Worm (Caenorhabditis elegans): Measurements from ENCODE around the gene R10F2.4.
"Not testable (repeated sequence)": the region's sequence is repeated elsewhere in the genome, so short reads cannot be mapped to it uniquely, and the experiment has no call there.

The R10F2.4 gene

ce11 chrIII:2901117-2901516 is 21.8 kb downstream of the R10F2.4 start, which contains the start of gene idpa-1:
Gene idpa-1 (minus strand): TSS chrIII:2901217.
- TF ChIP-seq aptf-3 (GFP tag; IDR thresholded peaks at IDR 0.05) (no peak), Y56A3A.18 (GFP tag; IDR thresholded peaks at IDR 0.05) (no peak), mcd-1 (GFP tag; IDR thresholded peaks at IDR 0.05) (no peak), nhr-90 (tag; optimal IDR thresholded peaks at IDR 0.05) (no peak), Y53F4B.3 (GFP tag; IDR thresholded peaks at IDR 0.05) (no peak), sptf-2 (GFP tag; optimal IDR thresholded peaks at IDR 0.05) (no peak), nfya-2 (GFP tag; IDR thresholded peaks at IDR 0.05) (no peak), xnd-1 (tag; optimal IDR thresholded peaks at IDR 0.05) (no peak), pha-4 (tag; optimal IDR thresholded peaks at IDR 0.05) (no peak)

DNA sequence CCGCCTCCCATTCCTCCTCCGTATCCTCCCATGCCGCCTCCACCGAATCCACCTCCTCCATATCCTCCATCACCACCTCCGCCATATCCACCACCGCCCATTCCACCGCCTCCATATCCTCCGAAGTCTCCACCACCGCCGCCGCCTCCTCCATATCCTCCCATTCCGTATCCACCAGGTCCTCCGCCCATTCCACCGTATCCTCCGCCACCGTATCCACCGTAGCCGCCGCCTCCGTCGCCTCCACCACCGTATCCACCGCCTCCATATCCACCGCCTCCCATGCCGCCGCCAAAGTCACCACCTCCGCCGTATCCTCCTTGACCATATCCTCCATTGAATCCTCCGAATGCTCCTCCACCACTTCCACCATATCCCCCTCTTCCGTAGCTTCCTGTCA is 23.2 kb downstream of the R10F2.4 start:
- TF ChIP-seq somi-1 (GFP tag; optimal IDR thresholded peaks at IDR 0.05) (no peak), zfh-2 (GFP tag; conservative IDR thresholded peaks at IDR 0.05) (peak; percentile 91), nfya-1 (tag; optimal IDR thresholded peaks at IDR 0.05; ENCODE audit: borderline replicate concordance, insufficient read depth) (no peak), dox-1 (GFP tag; IDR thresholded peaks at IDR 0.05) (0 out of 2 replicates have a peak, but pooled peaks have one; percentile 16), F39B2.1 (GFP tag; IDR thresholded peaks at IDR 0.05) (no peak), egrh-3 (GFP tag; IDR thresholded peaks at IDR 0.05) (peak; percentile 89)

DNA sequence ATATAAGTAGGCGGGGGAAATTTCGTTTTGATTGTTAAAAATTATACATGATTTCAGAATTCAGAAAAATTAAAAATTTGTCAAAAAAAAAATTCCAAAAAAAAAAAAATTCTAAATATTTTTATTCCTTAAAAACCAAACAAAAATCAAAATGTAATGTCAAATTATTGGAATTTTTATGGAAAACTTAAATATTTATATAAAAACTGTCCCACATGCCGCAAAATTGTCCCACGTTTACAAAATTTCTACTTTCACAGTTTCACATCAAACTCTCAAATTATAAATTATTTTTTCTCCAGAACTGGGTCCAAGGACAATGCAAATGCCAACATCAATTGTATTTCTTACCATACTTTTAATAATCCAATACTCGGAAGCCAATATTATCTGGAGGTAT is 31.5 kb downstream of the R10F2.4 start, which contains the start of gene F56F11.1:
F56F11.1 (plus strand) TSS at position 301 of the 400 bp plus-strand sequence.
- TF ChIP-seq ceh-100 (GFP tag; IDR thresholded peaks at IDR 0.05), result no peak
- no peak for TF ChIP-seq rcor-1 (GFP tag; IDR thresholded peaks at IDR 0.05)
- TF ChIP-seq snpc-3.4 (tag; optimal IDR thresholded peaks at IDR 0.05), result no peak
- no peak for TF ChIP-seq T07F8.4 (tag; optimal IDR thresholded peaks at IDR 0.05)
- no peak for TF ChIP-seq him-1 (tag; optimal IDR thresholded peaks at IDR 0.05)
- no peak for TF ChIP-seq madf-10 (tag; optimal IDR thresholded peaks at IDR 0.05)
- TF ChIP-seq tbx-9 (tag; optimal IDR thresholded peaks at IDR 0.05; ENCODE audit: borderline replicate concordance), result no peak
- no peak for TF ChIP-seq ccch-3 (GFP tag; optimal IDR thresholded peaks at IDR 0.05)
- no peak for TF ChIP-seq K12H6.12 (tag; optimal IDR thresholded peaks at IDR 0.05)
- no peak for TF ChIP-seq ceh-27 (GFP tag; optimal IDR thresholded peaks at IDR 0.05)
- TF ChIP-seq attf-5 (GFP tag; optimal IDR thresholded peaks at IDR 0.05), result no peak
- no peak for TF ChIP-seq madf-6 (GFP tag; IDR thresholded peaks at IDR 0.05)
- no peak for TF ChIP-seq F57C9.4 (tag; optimal IDR thresholded peaks at IDR 0.05)
- no peak for TF ChIP-seq ZK185.1 (tag; optimal IDR thresholded peaks at IDR 0.05; ENCODE audit: poor library complexity, severe bottlenecking)

- not testable (repeated sequence) for TF ChIP-seq D2030.7 (GFP tag; IDR thresholded peaks at IDR 0.05); lir-1 (GFP tag; conservative IDR thresholded peaks at IDR 0.05); mes-4 (tag; optimal IDR thresholded peaks at IDR 0.05)
Observed at ce11 chrIII:2881989-2882388, 40.9 kb downstream of the R10F2.4 start, which contains the start of gene F56F11.2. Gene F56F11.2 (plus strand): TSS chrIII:2882289.

DNA sequence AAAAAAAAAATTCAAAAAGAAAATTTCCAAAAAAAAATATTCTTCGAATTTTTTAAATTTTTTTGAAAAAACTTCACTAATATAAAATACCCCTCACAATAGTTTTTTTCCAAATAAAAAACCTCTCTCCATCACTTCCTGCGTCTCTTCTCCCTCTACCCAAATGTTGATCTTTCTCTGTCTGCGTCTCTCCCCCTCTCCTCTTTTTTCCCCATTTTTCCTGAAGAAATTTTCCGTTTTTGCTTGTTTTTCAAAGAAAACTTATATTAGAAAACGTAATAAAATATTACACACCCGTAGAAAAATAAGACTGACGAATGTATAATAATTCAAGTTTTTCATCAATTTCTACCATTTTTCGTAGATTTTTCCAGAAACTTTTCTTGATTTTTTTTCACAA is 41.8 kb downstream of the R10F2.4 start:
- TF ChIP-seq ceh-40 (GFP tag; IDR thresholded peaks at IDR 0.05), result no peak
- TF ChIP-seq cebp-1 (GFP tag; IDR thresholded peaks at IDR 0.05), result no peak
- peak; percentile 2 for TF ChIP-seq cebp-1 (tag; optimal IDR thresholded peaks at IDR 0.05)
- peak; percentile 64; the same call in 1 of the 2 replicates for TF ChIP-seq hmg-1.2 (GFP tag; IDR thresholded peaks at IDR 0.05)
- no peak for TF ChIP-seq madf-3 (GFP tag; IDR thresholded peaks at IDR 0.05)
- no peak for TF ChIP-seq D2030.7 (GFP tag; IDR thresholded peaks at IDR 0.05)
